Worm (Caenorhabditis elegans) whole organism, L4 larva: ENCODE measurements around the gene B0228.7.

Experiments
- Y105C5A.15 ChIP-seq: fragments of 200-800 bp; sonication (Bioruptor generic); IDR thresholded peaks from 2 replicates; pipeline ENCODE4 v1.3.6; 2022; ENCODE audit warnings: missing genetic modification characterization, missing compliant biosample characterization
- ZK337.2 ChIP-seq: fragments of 200-800 bp; sonication (Bioruptor generic); IDR thresholded peaks from 2 replicates; pipeline ENCODE4 v1.3.6; 2022; ENCODE audit warnings: missing genetic modification reagents, missing genetic modification characterization, missing compliant biosample characterization
- lin-29 ChIP-seq: fragments of 200-800 bp; sonication (Bioruptor generic); IDR thresholded peaks from 2 replicates; pipeline ENCODE4 v1.3.6; 2022; ENCODE audit warnings: missing genetic modification reagents, missing genetic modification characterization, missing compliant biosample characterization
- nhr-11 ChIP-seq: fragments of 150-350 bp; optimal IDR thresholded peaks from 2 replicates; lab custom pipeline; 2014; ENCODE audit warnings: missing biosample characterization, missing genetic modification characterization
- pqm-1 ChIP-seq: sonication (generic microtip); optimal IDR thresholded peaks from 2 replicates; lab custom pipeline; 2017; ENCODE audit warnings: missing biosample characterization, missing genetic modification characterization
- snpc-4 ChIP-seq: fragments of 150-350 bp; optimal IDR thresholded peaks from 2 replicates; lab custom pipeline; 2014; ENCODE audit warnings: missing biosample characterization, missing genetic modification characterization
- zag-1 ChIP-seq: fragments of 150-350 bp; optimal IDR thresholded peaks from 2 replicates; lab custom pipeline; 2014; ENCODE audit warnings: missing biosample characterization, missing genetic modification characterization
- ztf-11 ChIP-seq: fragments of 150-350 bp; optimal IDR thresholded peaks from 2 replicates; lab custom pipeline; 2014; ENCODE audit warnings: missing biosample characterization, missing genetic modification characterization

- TF ChIP-seq ztf-11 (tag; lab: Kevin White, UChicago) (no peak), zag-1 (tag; lab: Kevin White, UChicago) (no peak), lin-29 (GFP tag; lab: Robert Waterston, UW) (no peak), snpc-4 (tag; lab: Kevin White, UChicago) (no peak), nhr-11 (no peak), ZK337.2 (GFP tag; lab: Robert Waterston, UW) (no peak), pqm-1 (no peak), Y105C5A.15 (GFP tag; lab: Robert Waterston, UW) (no peak)
Observed at ce11 chrII:7755116-7755571, 3.7 kb downstream of the B0228.7 start, which contains the start of the genes B0228.6 and B0228.1.
